Fruit fly (Drosophila melanogaster): ENCODE results near the gene sba.

Gene sba

DNA sequence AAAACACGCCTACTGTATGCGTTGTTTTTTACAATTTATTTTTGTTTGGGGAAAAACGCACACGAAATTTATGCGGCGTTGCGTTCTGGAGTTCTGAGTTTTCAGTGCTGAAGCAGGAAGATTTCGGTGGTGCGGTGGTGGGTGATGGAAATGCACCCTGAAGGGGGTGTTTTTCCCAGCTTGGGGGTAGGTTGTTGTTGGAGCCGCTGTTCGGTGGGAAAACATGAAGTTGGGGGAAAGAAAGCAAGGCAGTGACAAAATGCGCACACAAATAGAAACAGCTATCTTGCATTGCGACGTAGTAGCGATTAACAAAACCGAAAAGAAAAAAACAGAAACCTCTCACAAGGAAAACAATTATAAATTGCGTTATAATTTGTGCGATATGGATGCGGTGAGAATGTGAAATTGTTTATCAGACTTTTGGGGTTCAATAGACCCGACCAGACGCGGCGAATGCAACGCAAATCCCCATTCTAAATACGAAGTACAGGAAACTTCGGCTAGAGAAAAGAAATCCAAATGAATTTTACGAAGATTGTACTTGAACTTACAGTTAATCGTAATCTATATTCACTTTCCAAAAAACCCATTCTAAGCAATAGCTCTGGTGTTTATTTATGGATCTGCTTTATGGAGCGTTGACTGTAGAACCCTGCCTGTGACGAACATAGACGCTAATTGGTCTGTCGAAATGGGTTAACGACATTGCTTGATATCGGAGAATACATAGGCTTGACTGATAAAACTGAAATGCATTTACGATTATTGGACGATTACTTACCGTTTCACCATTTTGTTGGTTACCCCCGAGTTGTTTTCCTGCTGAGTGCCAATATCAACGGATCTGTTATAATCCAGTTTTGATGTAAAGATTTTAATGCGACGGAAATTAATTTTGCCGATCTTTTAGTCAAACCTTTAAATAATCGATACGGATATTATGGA, 34.2 kb downstream of the sba start (continued):
- TF ChIP-seq CG18599 (GFP tag; optimal IDR thresholded peaks at IDR 0.05) = peak; percentile 47
- peak; percentile 51 for TF ChIP-seq row (GFP tag; IDR thresholded peaks at IDR 0.05)
- TF ChIP-seq Poxn (GFP tag; IDR thresholded peaks at IDR 0.05) = no peak
- TF ChIP-seq CG18619 (GFP tag; optimal IDR thresholded peaks at IDR 0.05) = no peak
- TF ChIP-seq Dref (GFP tag; IDR thresholded peaks at IDR 0.05) = no peak
- TF ChIP-seq Oli (tag; optimal IDR thresholded peaks at IDR 0.05) = peak; percentile 48
- peak; percentile 5 for TF ChIP-seq bcd (GFP tag; optimal IDR thresholded peaks at IDR 0.05)
- TF ChIP-seq CG7928 (GFP tag; optimal IDR thresholded peaks at IDR 0.05) = no peak
- TF ChIP-seq ATbp (GFP tag; optimal IDR thresholded peaks at IDR 0.05) = peak; percentile 5
- no peak for TF ChIP-seq slp2 (GFP tag; optimal IDR thresholded peaks at IDR 0.05)
- TF ChIP-seq NK7.1 (GFP tag; optimal IDR thresholded peaks at IDR 0.05) = no peak
- TF ChIP-seq Ssrp (tag; optimal IDR thresholded peaks at IDR 0.05) = peak; percentile 31
- peak; percentile 26; the same call in 1 of the 2 replicates for TF ChIP-seq slbo (GFP tag; IDR thresholded peaks at IDR 0.05)
- peak; percentile 58 for TF ChIP-seq nerfin-1 (tag; optimal IDR thresholded peaks at IDR 0.05)
- no peak for TF ChIP-seq CG2889 (GFP tag; IDR thresholded peaks at IDR 0.05)
- TF ChIP-seq Hand (GFP tag; optimal IDR thresholded peaks at IDR 0.05) = no peak
- peak; percentile 23 for TF ChIP-seq CG18262 (tag; optimal IDR thresholded peaks at IDR 0.05)
- TF ChIP-seq CG12219 (GFP tag; optimal IDR thresholded peaks at IDR 0.05) = no peak
- TF ChIP-seq cad (GFP tag; optimal IDR thresholded peaks at IDR 0.05) = no peak
- peak in 1 of 2 experiments; percentile 30 for TF ChIP-seq Hr51 (GFP tag; optimal IDR thresholded peaks at IDR 0.05)
- peak; percentile 21 for TF ChIP-seq fd96Cb (tag; optimal IDR thresholded peaks at IDR 0.05)
- TF ChIP-seq CG1529 (GFP tag; optimal IDR thresholded peaks at IDR 0.05) = no peak
- TF ChIP-seq Hr3 (GFP tag; optimal IDR thresholded peaks at IDR 0.05) = peak; percentile 10
- no peak for TF ChIP-seq gsb (GFP tag; IDR thresholded peaks at IDR 0.05)
- 0 out of 3 replicates have a peak, but pooled peaks have one; percentile 26 for TF ChIP-seq ken (GFP tag; IDR thresholded peaks at IDR 0.05)

DNA sequence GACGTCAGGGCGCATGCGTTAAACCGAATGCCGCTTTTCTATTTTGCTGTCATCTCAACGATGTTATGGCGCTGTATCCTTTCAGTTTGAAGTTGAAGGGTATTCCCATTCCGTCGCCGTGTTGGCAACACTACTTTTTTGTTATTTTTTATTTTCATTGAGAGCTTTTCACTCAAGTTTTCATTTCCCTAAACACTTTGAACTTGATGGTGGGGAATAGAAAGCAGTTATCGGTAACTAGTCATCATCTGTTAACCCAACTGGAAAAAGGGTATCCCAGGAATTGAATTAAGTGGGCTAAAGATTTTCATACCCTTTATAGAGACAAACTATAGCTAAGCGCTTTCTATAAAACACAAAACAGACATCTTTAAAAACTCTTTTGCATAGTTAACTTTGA, 35.2 kb downstream of the sba start:
- TF ChIP-seq Chrac-16 (GFP tag; optimal IDR thresholded peaks at IDR 0.05) (no peak), lilli (GFP tag; optimal IDR thresholded peaks at IDR 0.05) (no peak), CoRest (tag; optimal IDR thresholded peaks at IDR 0.05) (no peak), scrt (GFP tag; optimal IDR thresholded peaks at IDR 0.05) (no peak), p53 (GFP tag; optimal IDR thresholded peaks at IDR 0.05) (no peak), dati (GFP tag; IDR thresholded peaks at IDR 0.05) (no peak), Scr (GFP tag; IDR thresholded peaks at IDR 0.05; ENCODE audit: partially characterized antibody) (no peak), ci (GFP tag; IDR thresholded peaks at IDR 0.05) (peak; percentile 30; the same call in 1 of the 3 replicates), CG8290 (GFP tag; optimal IDR thresholded peaks at IDR 0.05) (no peak), CG8290 (tag; optimal IDR thresholded peaks at IDR 0.05) (no peak), dysf (GFP tag; IDR thresholded peaks at IDR 0.05) (0 out of 3 replicates have a peak, but pooled peaks have one; percentile 4), prd (optimal IDR thresholded peaks at IDR 0.05) (no peak), prd (GFP tag; IDR thresholded peaks at IDR 0.05) (peak; percentile 47; the same call in 1 of the 3 replicates), gem (tag; optimal IDR thresholded peaks at IDR 0.05) (peak; percentile 4), CG15696 (tag; optimal IDR thresholded peaks at IDR 0.05) (no peak), HLHmδ (GFP tag; optimal IDR thresholded peaks at IDR 0.05) (no peak), CG14667 (GFP tag; IDR thresholded peaks at IDR 0.05) (no peak), CG1602 (GFP tag; optimal IDR thresholded peaks at IDR 0.05) (no peak), CG18011 (GFP tag; optimal IDR thresholded peaks at IDR 0.05) (no peak), CG11504 (tag; optimal IDR thresholded peaks at IDR 0.05) (no peak), CG11695 (GFP tag; IDR thresholded peaks at IDR 0.05) (0 out of 3 replicates have a peak, but pooled peaks have one; percentile 20), sisA (GFP tag; IDR thresholded peaks at IDR 0.05) (peak; percentile 5; the same call in 1 of the 2 replicates), ftz-f1 (GFP tag; optimal IDR thresholded peaks at IDR 0.05) (no peak), CG7839 (tag; optimal IDR thresholded peaks at IDR 0.05) (no peak), MBD-R2 (GFP tag; IDR thresholded peaks at IDR 0.05) (no peak)

Measured in whole organism, embryonic.